Worm (Caenorhabditis elegans) whole organism, L2 larva: ENCODE measurements around the gene T01G5.7.

ENCODE experiments used
- C34F6.9 ChIP-seq: fragments of 150-350 bp; optimal IDR thresholded peaks from 2 replicates; lab custom pipeline; 2014; ENCODE audit warnings: missing biosample characterization, missing genetic modification characterization
- F13H6.1 ChIP-seq: sonication (generic microtip); optimal IDR thresholded peaks from 2 replicates; lab custom pipeline; 2016; ENCODE audit warnings: missing genetic modification characterization, missing compliant biosample characterization
- Y55F3AM.14 ChIP-seq: fragments of 200-800 bp; sonication (Bioruptor generic); optimal IDR thresholded peaks from 2 replicates; lab custom pipeline; 2018; ENCODE audit warnings: mild to moderate bottlenecking, missing genetic modification characterization, missing compliant biosample characterization
- ZK546.5 ChIP-seq: sonication (generic microtip); optimal IDR thresholded peaks from 2 replicates; lab custom pipeline; 2017; ENCODE audit warnings: missing biosample characterization, missing genetic modification characterization
- alr-1 ChIP-seq: fragments of 150-350 bp; optimal IDR thresholded peaks from 2 replicates; lab custom pipeline; 2014; ENCODE audit warnings: missing biosample characterization, missing genetic modification characterization
- blmp-1 ChIP-seq: sonication (generic microtip); optimal IDR thresholded peaks from 2 replicates; lab custom pipeline; 2017; ENCODE audit warnings: missing genetic modification characterization, mild to moderate bottlenecking, missing compliant biosample characterization, antibody characterized with exemption, moderate library complexity; ENCODE audit not compliant: insufficient read depth
- crh-2 ChIP-seq: sonication (generic microtip); optimal IDR thresholded peaks from 2 replicates; lab custom pipeline; 2017; ENCODE audit warnings: missing biosample characterization, missing genetic modification characterization
- dmd-4 ChIP-seq: sonication (generic microtip); optimal IDR thresholded peaks from 2 replicates; lab custom pipeline; 2017; ENCODE audit warnings: missing biosample characterization, missing genetic modification characterization
- egl-27 ChIP-seq: sonication (generic microtip); optimal IDR thresholded peaks from 3 replicates; lab custom pipeline; 2017; ENCODE audit warnings: missing biosample characterization, missing genetic modification reagents, missing genetic modification characterization
- elt-1 ChIP-seq: fragments of 150-350 bp; optimal IDR thresholded peaks from 2 replicates; lab custom pipeline; 2014; ENCODE audit warnings: missing biosample characterization, missing genetic modification characterization
- elt-3 ChIP-seq: sonication (generic microtip); optimal IDR thresholded peaks from 2 replicates; lab custom pipeline; 2017; ENCODE audit warnings: missing biosample characterization, missing genetic modification characterization
- fos-1 ChIP-seq: fragments of 150-350 bp; optimal IDR thresholded peaks from 2 replicates; lab custom pipeline; 2014; ENCODE audit warnings: missing biosample characterization, missing genetic modification characterization
- gmeb-1 ChIP-seq: fragments of 150-350 bp; optimal IDR thresholded peaks from 2 replicates; lab custom pipeline; 2014; ENCODE audit warnings: missing biosample characterization, missing genetic modification characterization
- lin-11 ChIP-seq: fragments of 150-350 bp; sonication (generic microtip); optimal IDR thresholded peaks from 2 replicates; lab custom pipeline; 2014; ENCODE audit warnings: missing biosample characterization, missing genetic modification characterization, inconsistent platforms, mixed read lengths
- lin-13 ChIP-seq: fragments of 150-350 bp; optimal IDR thresholded peaks from 2 replicates; lab custom pipeline; 2014; ENCODE audit warnings: missing biosample characterization, missing genetic modification reagents, missing genetic modification characterization
- lsy-2 ChIP-seq, 2 experiments: fragments of 150-350 bp in 1 of 2; sonication (generic microtip) in 1 of 2; optimal IDR thresholded peaks; 2 replicates each; lab custom pipeline; 2014 to 2017; ENCODE audit warnings: missing biosample characterization in 2 of 2, missing genetic modification characterization in 2 of 2
- mab-5 ChIP-seq: fragments of 150-350 bp; optimal IDR thresholded peaks from 2 replicates; lab custom pipeline; 2014; ENCODE audit warnings: missing biosample characterization, missing genetic modification characterization
- mbf-1 ChIP-seq: sonication (generic microtip); optimal IDR thresholded peaks from 2 replicates; lab custom pipeline; 2017; ENCODE audit warnings: missing biosample characterization, missing genetic modification characterization
- mdl-1 ChIP-seq, 2 experiments: fragments of 150-350 bp in 1 of 2; sonication (generic microtip) in 1 of 2; optimal IDR thresholded peaks; 2 replicates each; lab custom pipeline; 2017; ENCODE audit warnings: missing biosample characterization in 2 of 2, missing genetic modification characterization in 2 of 2
- nhr-11 ChIP-seq: fragments of 150-350 bp; optimal IDR thresholded peaks from 2 replicates; lab custom pipeline; 2014; ENCODE audit warnings: missing biosample characterization, missing genetic modification characterization
- nhr-12 ChIP-seq: fragments of 150-350 bp; optimal IDR thresholded peaks from 2 replicates; lab custom pipeline; 2014; ENCODE audit warnings: missing biosample characterization, missing genetic modification characterization
- nhr-129 ChIP-seq: fragments of 150-350 bp; optimal IDR thresholded peaks from 2 replicates; lab custom pipeline; 2014; ENCODE audit warnings: missing biosample characterization, missing genetic modification characterization
- nhr-237 ChIP-seq: fragments of 150-350 bp; optimal IDR thresholded peaks from 2 replicates; lab custom pipeline; 2014; ENCODE audit warnings: missing biosample characterization, missing genetic modification characterization
- nhr-25 ChIP-seq: fragments of 150-350 bp; sonication (generic microtip); optimal IDR thresholded peaks from 3 replicates; lab custom pipeline; 2014; ENCODE audit warnings: missing biosample characterization, missing genetic modification characterization
- nhr-6 ChIP-seq: fragments of 150-350 bp; optimal IDR thresholded peaks from 2 replicates; lab custom pipeline; 2014; ENCODE audit warnings: missing biosample characterization, missing genetic modification characterization
- peb-1 ChIP-seq: fragments of 150-350 bp; optimal IDR thresholded peaks from 2 replicates; lab custom pipeline; 2014; ENCODE audit warnings: missing biosample characterization, missing genetic modification characterization
- sma-3 ChIP-seq: sonication (generic microtip); optimal IDR thresholded peaks from 2 replicates; lab custom pipeline; 2016; ENCODE audit warnings: missing genetic modification reagents, missing genetic modification characterization, missing compliant biosample characterization
- sma-9 ChIP-seq, 2 experiments: fragments of 150-350 bp in 1 of 2; sonication (generic microtip) in 1 of 2; optimal IDR thresholded peaks; 2 replicates each; lab custom pipeline; 2014 to 2016; ENCODE audit warnings: missing genetic modification characterization in 2 of 2, mild to moderate bottlenecking in 1 of 2, missing biosample characterization in 1 of 2, missing compliant biosample characterization in 1 of 2, missing genetic modification reagents in 1 of 2, moderate library complexity in 1 of 2
- unc-39 ChIP-seq: fragments of 150-350 bp; optimal IDR thresholded peaks from 2 replicates; lab custom pipeline; 2014; ENCODE audit warnings: missing biosample characterization, missing genetic modification characterization
- unc-55 ChIP-seq: fragments of 150-350 bp; sonication (generic microtip); optimal IDR thresholded peaks from 3 replicates; lab custom pipeline; 2014; ENCODE audit warnings: missing biosample characterization, missing genetic modification reagents, missing genetic modification characterization
- zag-1 ChIP-seq: fragments of 150-350 bp; optimal IDR thresholded peaks from 2 replicates; lab custom pipeline; 2014; ENCODE audit warnings: missing biosample characterization, missing genetic modification characterization
- ztf-1 ChIP-seq: fragments of 200-800 bp; sonication (Bioruptor generic); conservative IDR thresholded peaks from 2 replicates; pipeline ENCODE4 v1.3.6; 2022; ENCODE audit warnings: missing genetic modification characterization, missing compliant biosample characterization

Gene T01G5.7

ce11 chrV:15111660-15112059 lies at the start of gene T01G5.7:
Gene T01G5.7 (plus strand): TSS chrV:15111960.
- TF ChIP-seq sma-9 (GFP tag; optimal IDR thresholded peaks at IDR 0.05; lab: Kevin White, UChicago) (no peak), sma-9 (tag; optimal IDR thresholded peaks at IDR 0.05; lab: Kevin White, UChicago) (no peak), nhr-129 (no peak), elt-3 (tag; lab: Kevin White, UChicago) (no peak)

- TF ChIP-seq nhr-25 (no peak), elt-1 (tag; lab: Kevin White, UChicago) (no peak), blmp-1 (no peak), dmd-4 (no peak), nhr-6 (tag; lab: Kevin White, UChicago) (no peak), fos-1 (tag; lab: Kevin White, UChicago) (no peak), gmeb-1 (tag; lab: Kevin White, UChicago) (no peak), nhr-237 (tag; lab: Kevin White, UChicago) (no peak), sma-9 (GFP tag; optimal IDR thresholded peaks at IDR 0.05; lab: Kevin White, UChicago) (no peak), sma-9 (tag; optimal IDR thresholded peaks at IDR 0.05; lab: Kevin White, UChicago) (no peak), egl-27 (tag; lab: Kevin White, UChicago) (no peak), mab-5 (tag; lab: Kevin White, UChicago) (no peak), nhr-129 (no peak), C34F6.9 (tag; lab: Kevin White, UChicago) (no peak), crh-2 (tag; lab: Kevin White, UChicago) (no peak), zag-1 (tag; lab: Kevin White, UChicago) (no peak), Y55F3AM.14 (GFP tag; lab: Kevin White, UChicago) (no peak), mbf-1 (no peak), lsy-2 (tag; optimal IDR thresholded peaks at IDR 0.05; lab: Kevin White, UChicago) (no peak), alr-1 (tag; lab: Kevin White, UChicago) (no peak)
Observed at ce11 chrV:15063987-15064386, 47.8 kb upstream of the T01G5.7 start, which contains the start of gene rap-2. Gene rap-2 (minus strand): TSS chrV:15064087.

- TF ChIP-seq nhr-25, result no peak
- TF ChIP-seq peb-1 (tag; lab: Kevin White, UChicago), result no peak
- peak; percentile 36 for TF ChIP-seq lin-13 (GFP tag; lab: Kevin White, UChicago)
- no peak for TF ChIP-seq ztf-1 (GFP tag; lab: Robert Waterston, UW)
- TF ChIP-seq nhr-129, result peak; percentile 23
- no peak for TF ChIP-seq nhr-12 (tag; lab: Kevin White, UChicago)
- peak; percentile 29 for TF ChIP-seq C34F6.9 (tag; lab: Kevin White, UChicago)
- no peak for TF ChIP-seq fos-1 (tag; lab: Kevin White, UChicago)
- TF ChIP-seq F13H6.1 (tag; lab: Kevin White, UChicago), result peak; percentile 9
- peak; percentile 51 for TF ChIP-seq zag-1 (tag; lab: Kevin White, UChicago)
- peak in 1 of 2 experiments; percentile 13 for TF ChIP-seq lsy-2 (tag; optimal IDR thresholded peaks at IDR 0.05; lab: Kevin White, UChicago)
- no peak for TF ChIP-seq lin-11 (tag; lab: Kevin White, UChicago)
- TF ChIP-seq gmeb-1 (tag; lab: Kevin White, UChicago), result peak; percentile 10
- TF ChIP-seq unc-55, result peak; percentile 59
Observed at ce11 chrV:15065068-15065744, 46.6 kb upstream of the T01G5.7 start, which contains the start of gene C25D7.9. Gene C25D7.9 (plus strand): TSS chrV:15065135.

- TF ChIP-seq sma-3 (GFP tag; lab: Kevin White, UChicago), result no peak
Observed at ce11 chrV:15065837-15066348, 45.9 kb upstream of the T01G5.7 start, which contains the start of gene otub-1. Gene otub-1 (plus strand): TSS chrV:15066298.

- TF ChIP-seq nhr-11, result no peak
- TF ChIP-seq nhr-6 (tag; lab: Kevin White, UChicago), result no peak
- TF ChIP-seq Y55F3AM.14 (GFP tag; lab: Kevin White, UChicago), result no peak
- TF ChIP-seq unc-39 (tag; lab: Kevin White, UChicago), result no peak
- TF ChIP-seq ZK546.5 (tag; lab: Kevin White, UChicago), result no peak
- TF ChIP-seq lin-11 (tag; lab: Kevin White, UChicago), result no peak
- TF ChIP-seq elt-1 (tag; lab: Kevin White, UChicago), result no peak
- no peak for TF ChIP-seq mbf-1
- no peak for TF ChIP-seq mdl-1 (tag; optimal IDR thresholded peaks at IDR 0.05; lab: Kevin White, UChicago)
- no peak for TF ChIP-seq nhr-12 (tag; lab: Kevin White, UChicago)
- TF ChIP-seq, all 48 proteins: peak for 0
Observed at ce11 chrV:15067165-15067564, 44.6 kb upstream of the T01G5.7 start, which contains the start of gene C25D7.10. Gene C25D7.10 (plus strand): TSS chrV:15067465.
